Worm (Caenorhabditis elegans) whole organism, late embryonic: ENCODE measurements around the gene R11G1.2.

Experiments used
- C08G9.2 ChIP-seq: sonication (generic microtip); optimal IDR thresholded peaks from 2 replicates; lab custom pipeline; 2016; ENCODE audit warnings: mild to moderate bottlenecking, missing genetic modification characterization, moderate library complexity, missing compliant biosample characterization
- F13H6.1 ChIP-seq: sonication (generic microtip); optimal IDR thresholded peaks from 2 replicates; lab custom pipeline; 2016; ENCODE audit warnings: missing genetic modification characterization, missing compliant biosample characterization
- K02D7.2 ChIP-seq: sonication (generic microtip); optimal IDR thresholded peaks from 2 replicates; lab custom pipeline; 2017; ENCODE audit warnings: mild to moderate bottlenecking, missing genetic modification characterization, missing compliant biosample characterization
- K09A11.1 ChIP-seq: sonication (generic microtip); optimal IDR thresholded peaks from 2 replicates; lab custom pipeline; 2017; ENCODE audit warnings: antibody characterized with exemption, mild to moderate bottlenecking, missing genetic modification characterization, missing compliant biosample characterization; ENCODE audit not compliant: insufficient read depth
- T23F11.4 ChIP-seq: fragments of 200-800 bp; sonication (Bioruptor generic); optimal IDR thresholded peaks from 2 replicates; lab custom pipeline; 2018; ENCODE audit warnings: mild to moderate bottlenecking, missing genetic modification characterization, missing compliant biosample characterization
- Y22D7AL.16 ChIP-seq: sonication (generic microtip); optimal IDR thresholded peaks from 2 replicates; lab custom pipeline; 2016; ENCODE audit warnings: missing genetic modification characterization, missing compliant biosample characterization
- ahr-1 ChIP-seq: sonication (generic microtip); optimal IDR thresholded peaks from 2 replicates; lab custom pipeline; 2016; ENCODE audit warnings: missing genetic modification characterization, missing compliant biosample characterization
- ama-1 ChIP-seq: fragments of 150-350 bp; optimal IDR thresholded peaks from 2 replicates; lab custom pipeline; 2014
- ceh-19 ChIP-seq: fragments of 200-800 bp; sonication (Bioruptor generic); optimal IDR thresholded peaks from 2 replicates; lab custom pipeline; 2018; ENCODE audit warnings: mild to moderate bottlenecking, missing genetic modification characterization, missing compliant biosample characterization
- ceh-24 ChIP-seq: sonication (generic microtip); optimal IDR thresholded peaks from 2 replicates; lab custom pipeline; 2016; ENCODE audit warnings: mild to moderate bottlenecking, missing genetic modification characterization, missing compliant biosample characterization
- ceh-30 ChIP-seq: fragments of 150-350 bp; optimal IDR thresholded peaks from 2 replicates; lab custom pipeline; 2014; ENCODE audit warnings: missing biosample characterization, missing genetic modification characterization
- ceh-31 ChIP-seq: sonication (generic microtip); optimal IDR thresholded peaks from 2 replicates; lab custom pipeline; 2016; ENCODE audit warnings: missing genetic modification characterization, missing compliant biosample characterization
- ceh-45 ChIP-seq: fragments of 200-800 bp; sonication (Bioruptor generic); IDR thresholded peaks from 2 replicates; pipeline ENCODE4 v1.3.6; 2022; ENCODE audit warnings: missing genetic modification reagents, missing genetic modification characterization, missing compliant biosample characterization
- ceh-48 ChIP-seq: sonication (generic microtip); optimal IDR thresholded peaks from 2 replicates; lab custom pipeline; 2016; ENCODE audit warnings: missing genetic modification characterization, inconsistent platforms, missing compliant biosample characterization
- ceh-6 ChIP-seq: fragments of 200-800 bp; sonication (Bioruptor generic); optimal IDR thresholded peaks from 2 replicates; lab custom pipeline; 2018; ENCODE audit warnings: mild to moderate bottlenecking, missing genetic modification characterization, missing compliant biosample characterization
- che-1 ChIP-seq: sonication (generic microtip); optimal IDR thresholded peaks from 2 replicates; lab custom pipeline; 2016; ENCODE audit warnings: mild to moderate bottlenecking, missing genetic modification characterization, missing compliant biosample characterization
- dmd-4 ChIP-seq: sonication (generic microtip); optimal IDR thresholded peaks from 2 replicates; lab custom pipeline; 2016; ENCODE audit warnings: borderline replicate concordance, missing genetic modification characterization, missing compliant biosample characterization
- dve-1 ChIP-seq: sonication (generic microtip); optimal IDR thresholded peaks from 2 replicates; lab custom pipeline; 2017; ENCODE audit warnings: antibody characterized with exemption, mild to moderate bottlenecking, missing genetic modification characterization, missing compliant biosample characterization
- elt-2 ChIP-seq: sonication (generic microtip); optimal IDR thresholded peaks from 2 replicates; lab custom pipeline; 2016; ENCODE audit warnings: missing genetic modification reagents, missing genetic modification characterization, missing compliant biosample characterization
- elt-4 ChIP-seq: sonication (generic microtip); optimal IDR thresholded peaks from 2 replicates; lab custom pipeline; 2016; ENCODE audit warnings: missing genetic modification characterization, missing compliant biosample characterization
- ets-4 ChIP-seq: sonication (generic microtip); optimal IDR thresholded peaks from 2 replicates; lab custom pipeline; 2016; ENCODE audit warnings: missing genetic modification characterization, missing compliant biosample characterization
- eyg-1 ChIP-seq: sonication (generic microtip); optimal IDR thresholded peaks from 2 replicates; lab custom pipeline; 2016; ENCODE audit warnings: missing genotype, missing genetic modification characterization, missing compliant biosample characterization
- fkh-10 ChIP-seq: fragments of 150-350 bp; optimal IDR thresholded peaks from 2 replicates; lab custom pipeline; 2014; ENCODE audit warnings: missing biosample characterization, missing genetic modification reagents, missing genetic modification characterization
- gmeb-2 ChIP-seq: sonication (generic microtip); optimal IDR thresholded peaks from 2 replicates; lab custom pipeline; 2016; ENCODE audit warnings: missing genetic modification characterization, inconsistent platforms, missing compliant biosample characterization
- hlh-15 ChIP-seq: sonication (generic microtip); optimal IDR thresholded peaks from 2 replicates; lab custom pipeline; 2016; ENCODE audit warnings: missing genetic modification characterization, missing compliant biosample characterization
- hlh-6 ChIP-seq: sonication (generic microtip); optimal IDR thresholded peaks from 2 replicates; lab custom pipeline; 2016; ENCODE audit warnings: missing genotype, missing genetic modification characterization, missing compliant biosample characterization
- hlh-8 ChIP-seq: sonication (generic microtip); optimal IDR thresholded peaks from 2 replicates; lab custom pipeline; 2016; ENCODE audit warnings: missing genotype, missing genetic modification characterization, missing compliant biosample characterization
- lim-6 ChIP-seq: sonication (generic microtip); optimal IDR thresholded peaks from 2 replicates; lab custom pipeline; 2016; ENCODE audit warnings: missing genetic modification characterization, missing compliant biosample characterization
- madf-2 ChIP-seq: sonication (generic microtip); optimal IDR thresholded peaks from 2 replicates; lab custom pipeline; 2017; ENCODE audit warnings: missing genetic modification characterization, missing compliant biosample characterization
- nhr-11 ChIP-seq: fragments of 150-350 bp; optimal IDR thresholded peaks from 2 replicates; lab custom pipeline; 2014; ENCODE audit warnings: missing biosample characterization, missing genetic modification characterization
- nhr-232 ChIP-seq: sonication (generic microtip); optimal IDR thresholded peaks from 2 replicates; lab custom pipeline; 2016; ENCODE audit warnings: missing genetic modification characterization, missing compliant biosample characterization
- npax-4 ChIP-seq: sonication (generic microtip); optimal IDR thresholded peaks from 2 replicates; lab custom pipeline; 2016; ENCODE audit warnings: missing genetic modification characterization, missing compliant biosample characterization
- odd-2 ChIP-seq: sonication (generic microtip); optimal IDR thresholded peaks from 2 replicates; lab custom pipeline; 2017; ENCODE audit warnings: antibody characterized with exemption, mild to moderate bottlenecking, missing genetic modification characterization, missing compliant biosample characterization
- pag-3 ChIP-seq: sonication (generic microtip); optimal IDR thresholded peaks from 2 replicates; lab custom pipeline; 2016; ENCODE audit warnings: missing compliant biosample characterization, missing genetic modification characterization, borderline replicate concordance
- pat-9 ChIP-seq: fragments of 200-800 bp; sonication (Bioruptor generic); optimal IDR thresholded peaks from 2 replicates; lab custom pipeline; 2018; ENCODE audit warnings: mild to moderate bottlenecking, missing genetic modification characterization, moderate library complexity, missing compliant biosample characterization
- pax-1 ChIP-seq: fragments of 150-350 bp; optimal IDR thresholded peaks from 2 replicates; lab custom pipeline; 2014; ENCODE audit warnings: missing biosample characterization, missing genetic modification characterization
- pqm-1 ChIP-seq: sonication (generic microtip); optimal IDR thresholded peaks from 2 replicates; lab custom pipeline; 2016; ENCODE audit warnings: missing genetic modification characterization, missing compliant biosample characterization
- ref-2 ChIP-seq: sonication (generic microtip); optimal IDR thresholded peaks from 2 replicates; lab custom pipeline; 2016; ENCODE audit warnings: missing genetic modification characterization, missing compliant biosample characterization
- rnt-1 ChIP-seq: sonication (generic microtip); optimal IDR thresholded peaks from 2 replicates; lab custom pipeline; 2016; ENCODE audit warnings: missing genetic modification characterization, missing compliant biosample characterization
- sdc-2 ChIP-seq: sonication (generic microtip); optimal IDR thresholded peaks from 2 replicates; lab custom pipeline; 2016; ENCODE audit warnings: missing genotype, missing genetic modification characterization, missing compliant biosample characterization
- sox-2 ChIP-seq: fragments of 200-800 bp; sonication (Bioruptor generic); IDR thresholded peaks from 2 replicates; pipeline ENCODE4 v1.3.6; 2022; ENCODE audit warnings: missing genetic modification reagents, missing genetic modification characterization, missing compliant biosample characterization
- sox-4 ChIP-seq: sonication (generic microtip); optimal IDR thresholded peaks from 2 replicates; lab custom pipeline; 2017; ENCODE audit warnings: mild to moderate bottlenecking, missing genetic modification characterization, inconsistent platforms, missing compliant biosample characterization
- syd-9 ChIP-seq: sonication (generic microtip); optimal IDR thresholded peaks from 2 replicates; lab custom pipeline; 2016; ENCODE audit warnings: mild to moderate bottlenecking, missing genetic modification characterization, moderate library complexity, missing compliant biosample characterization
- tbx-2 ChIP-seq: sonication (generic microtip); optimal IDR thresholded peaks from 2 replicates; lab custom pipeline; 2016; ENCODE audit warnings: missing genetic modification characterization, missing compliant biosample characterization
- tbx-7 ChIP-seq: sonication (generic microtip); optimal IDR thresholded peaks from 2 replicates; lab custom pipeline; 2016; ENCODE audit warnings: missing genotype, missing genetic modification characterization, missing compliant biosample characterization
- ttx-3 ChIP-seq: sonication (generic microtip); optimal IDR thresholded peaks from 2 replicates; lab custom pipeline; 2016; ENCODE audit warnings: missing genetic modification reagents, missing genetic modification characterization, missing compliant biosample characterization
- unc-86 ChIP-seq: sonication (generic microtip); optimal IDR thresholded peaks from 2 replicates; lab custom pipeline; 2016; ENCODE audit warnings: missing genetic modification characterization, missing compliant biosample characterization
- zip-5 ChIP-seq: sonication (generic microtip); optimal IDR thresholded peaks from 2 replicates; lab custom pipeline; 2016; ENCODE audit warnings: missing genetic modification characterization, missing compliant biosample characterization
- ztf-16 ChIP-seq: sonication (generic microtip); optimal IDR thresholded peaks from 2 replicates; lab custom pipeline; 2017; ENCODE audit warnings: missing genetic modification characterization, missing compliant biosample characterization

The R11G1.2 gene

ce11 chrX:3695826-3696225 lies 45.4 kb downstream of the R11G1.2 start:
- TF ChIP-seq lim-6 (no peak), nhr-232 (tag; lab: Kevin White, UChicago) (no peak), sox-2 (GFP tag; lab: Robert Waterston, UW) (no peak), tbx-7 (tag; lab: Kevin White, UChicago) (no peak), Y22D7AL.16 (tag; lab: Kevin White, UChicago) (no peak), pqm-1 (no peak), ceh-48 (tag; lab: Kevin White, UChicago) (no peak), hlh-6 (no peak), ama-1 (no peak), ref-2 (no peak)

- TF ChIP-seq zip-5 (tag; lab: Kevin White, UChicago) (no peak), syd-9 (tag; lab: Kevin White, UChicago) (no peak)
Measured at ce11 chrX:3696603-3697002, 46.2 kb downstream of the R11G1.2 start, which contains the start of gene C01C4.3. Gene C01C4.3 (plus strand): TSS chrX:3696903.

- TF ChIP-seq pax-1 (tag; lab: Kevin White, UChicago) (no peak), nhr-11 (no peak), madf-2 (tag; lab: Kevin White, UChicago) (peak; percentile 83), gmeb-2 (peak; percentile 90), ceh-45 (GFP tag; lab: Robert Waterston, UW) (peak; percentile 94), ama-1 (no peak), sox-2 (GFP tag; lab: Robert Waterston, UW) (peak; percentile 79), odd-2 (tag; lab: Kevin White, UChicago) (peak; percentile 22), pqm-1 (peak; percentile 69), che-1 (tag; lab: Kevin White, UChicago) (peak; percentile 86), nhr-232 (tag; lab: Kevin White, UChicago) (peak; percentile 70), tbx-2 (tag; lab: Kevin White, UChicago) (peak; percentile 84), unc-86 (peak; percentile 62), sdc-2 (tag; lab: Kevin White, UChicago) (peak; percentile 86), ttx-3 (peak; percentile 82), C08G9.2 (tag; lab: Kevin White, UChicago) (peak; percentile 77), ceh-6 (GFP tag; lab: Kevin White, UChicago) (peak; percentile 82), dve-1 (tag; lab: Kevin White, UChicago) (peak; percentile 70), ceh-48 (tag; lab: Kevin White, UChicago) (peak; percentile 72), ceh-24 (tag; lab: Kevin White, UChicago) (peak; percentile 73), fkh-10 (peak; percentile 24), pag-3 (tag; lab: Kevin White, UChicago) (peak; percentile 69), ceh-30 (tag; lab: Kevin White, UChicago) (peak; percentile 52), lim-6 (no peak), K09A11.1 (tag; lab: Kevin White, UChicago) (peak; percentile 47), K02D7.2 (tag; lab: Kevin White, UChicago) (peak; percentile 80), npax-4 (tag; lab: Kevin White, UChicago) (peak; percentile 78), hlh-6 (peak; percentile 88), T23F11.4 (peak; percentile 86), hlh-15 (peak; percentile 76), ztf-16 (tag; lab: Kevin White, UChicago) (peak; percentile 76), F13H6.1 (tag; lab: Kevin White, UChicago) (peak; percentile 82), ceh-19 (peak; percentile 90), hlh-8 (tag; lab: Kevin White, UChicago) (peak; percentile 74), ets-4 (tag; lab: Kevin White, UChicago) (peak; percentile 59), ceh-31 (tag; lab: Kevin White, UChicago) (peak; percentile 63), tbx-7 (tag; lab: Kevin White, UChicago) (peak; percentile 47), sox-4 (peak; percentile 87), zip-5 (tag; lab: Kevin White, UChicago) (peak; percentile 40), ahr-1 (tag; lab: Kevin White, UChicago) (peak; percentile 70), dmd-4 (tag; lab: Kevin White, UChicago) (peak; percentile 74), eyg-1 (peak; percentile 81), elt-4 (tag; lab: Kevin White, UChicago) (no peak), pat-9 (tag; lab: Kevin White, UChicago) (peak; percentile 83), rnt-1 (tag; lab: Kevin White, UChicago) (peak; percentile 83), elt-2 (peak; percentile 89)
Measured at ce11 chrX:3697623-3698022, 47.2 kb downstream of the R11G1.2 start.
